Worm (Caenorhabditis elegans) whole organism, L2 larva: ENCODE results near the gene pqn-71.

Experiments
- C34F6.9 ChIP-seq: fragments of 150-350 bp; optimal IDR thresholded peaks from 2 replicates; lab custom pipeline; 2014; ENCODE audit warnings: missing biosample characterization, missing genetic modification characterization
- F13H6.1 ChIP-seq: sonication (generic microtip); optimal IDR thresholded peaks from 2 replicates; lab custom pipeline; 2016; ENCODE audit warnings: missing genetic modification characterization, missing compliant biosample characterization
- R02D3.7 ChIP-seq: fragments of 150-350 bp; optimal IDR thresholded peaks from 2 replicates; lab custom pipeline; 2014; ENCODE audit warnings: missing biosample characterization, missing genetic modification characterization
- Y55F3AM.14 ChIP-seq: fragments of 200-800 bp; sonication (Bioruptor generic); optimal IDR thresholded peaks from 2 replicates; lab custom pipeline; 2018; ENCODE audit warnings: mild to moderate bottlenecking, missing genetic modification characterization, missing compliant biosample characterization
- ZK546.5 ChIP-seq: sonication (generic microtip); optimal IDR thresholded peaks from 2 replicates; lab custom pipeline; 2017; ENCODE audit warnings: missing biosample characterization, missing genetic modification characterization
- alr-1 ChIP-seq: fragments of 150-350 bp; optimal IDR thresholded peaks from 2 replicates; lab custom pipeline; 2014; ENCODE audit warnings: missing biosample characterization, missing genetic modification characterization
- aly-2 ChIP-seq: fragments of 150-350 bp; optimal IDR thresholded peaks from 2 replicates; lab custom pipeline; 2014; ENCODE audit warnings: missing biosample characterization, missing genetic modification characterization
- ama-1 ChIP-seq: fragments of 150-350 bp; optimal IDR thresholded peaks from 2 replicates; lab custom pipeline; 2018; ENCODE audit warnings: inconsistent platforms
- blmp-1 ChIP-seq: sonication (generic microtip); optimal IDR thresholded peaks from 2 replicates; lab custom pipeline; 2017; ENCODE audit warnings: missing genetic modification characterization, mild to moderate bottlenecking, missing compliant biosample characterization, antibody characterized with exemption, moderate library complexity; ENCODE audit not compliant: insufficient read depth
- ceh-16 ChIP-seq: fragments of 150-350 bp; optimal IDR thresholded peaks from 2 replicates; lab custom pipeline; 2014; ENCODE audit warnings: missing biosample characterization, missing genetic modification characterization
- ceh-82 ChIP-seq: fragments of 150-350 bp; optimal IDR thresholded peaks from 2 replicates; lab custom pipeline; 2014; ENCODE audit warnings: missing biosample characterization, missing genetic modification characterization
- crh-2 ChIP-seq: sonication (generic microtip); optimal IDR thresholded peaks from 2 replicates; lab custom pipeline; 2017; ENCODE audit warnings: missing biosample characterization, missing genetic modification characterization
- dmd-4 ChIP-seq: sonication (generic microtip); optimal IDR thresholded peaks from 2 replicates; lab custom pipeline; 2017; ENCODE audit warnings: missing biosample characterization, missing genetic modification characterization
- egl-27 ChIP-seq: sonication (generic microtip); optimal IDR thresholded peaks from 3 replicates; lab custom pipeline; 2017; ENCODE audit warnings: missing biosample characterization, missing genetic modification reagents, missing genetic modification characterization
- elt-1 ChIP-seq: fragments of 150-350 bp; optimal IDR thresholded peaks from 2 replicates; lab custom pipeline; 2014; ENCODE audit warnings: missing biosample characterization, missing genetic modification characterization
- elt-3 ChIP-seq: sonication (generic microtip); optimal IDR thresholded peaks from 2 replicates; lab custom pipeline; 2017; ENCODE audit warnings: missing biosample characterization, missing genetic modification characterization
- fos-1 ChIP-seq: fragments of 150-350 bp; optimal IDR thresholded peaks from 2 replicates; lab custom pipeline; 2014; ENCODE audit warnings: missing biosample characterization, missing genetic modification characterization
- gmeb-1 ChIP-seq: fragments of 150-350 bp; optimal IDR thresholded peaks from 2 replicates; lab custom pipeline; 2014; ENCODE audit warnings: missing biosample characterization, missing genetic modification characterization
- lin-11 ChIP-seq: fragments of 150-350 bp; sonication (generic microtip); optimal IDR thresholded peaks from 2 replicates; lab custom pipeline; 2014; ENCODE audit warnings: missing biosample characterization, missing genetic modification characterization, inconsistent platforms, mixed read lengths
- lin-13 ChIP-seq: fragments of 150-350 bp; optimal IDR thresholded peaks from 2 replicates; lab custom pipeline; 2014; ENCODE audit warnings: missing biosample characterization, missing genetic modification reagents, missing genetic modification characterization
- lin-39 ChIP-seq: fragments of 150-350 bp; optimal IDR thresholded peaks from 2 replicates; lab custom pipeline; 2014; ENCODE audit warnings: missing biosample characterization, missing genetic modification reagents, missing genetic modification characterization
- lsy-2 ChIP-seq, 2 experiments: fragments of 150-350 bp in 1 of 2; sonication (generic microtip) in 1 of 2; optimal IDR thresholded peaks; 2 replicates each; lab custom pipeline; 2014 to 2017; ENCODE audit warnings: missing biosample characterization in 2 of 2, missing genetic modification characterization in 2 of 2
- mab-5 ChIP-seq: fragments of 150-350 bp; optimal IDR thresholded peaks from 2 replicates; lab custom pipeline; 2014; ENCODE audit warnings: missing biosample characterization, missing genetic modification characterization
- mbf-1 ChIP-seq: sonication (generic microtip); optimal IDR thresholded peaks from 2 replicates; lab custom pipeline; 2017; ENCODE audit warnings: missing biosample characterization, missing genetic modification characterization
- mdl-1 ChIP-seq, 2 experiments: fragments of 150-350 bp in 1 of 2; sonication (generic microtip) in 1 of 2; optimal IDR thresholded peaks; 2 replicates each; lab custom pipeline; 2017; ENCODE audit warnings: missing biosample characterization in 2 of 2, missing genetic modification characterization in 2 of 2
- nhr-10 ChIP-seq: sonication (generic microtip); optimal IDR thresholded peaks from 2 replicates; lab custom pipeline; 2017; ENCODE audit warnings: missing biosample characterization, missing genetic modification characterization
- nhr-11 ChIP-seq: fragments of 150-350 bp; optimal IDR thresholded peaks from 2 replicates; lab custom pipeline; 2014; ENCODE audit warnings: missing biosample characterization, missing genetic modification characterization
- nhr-12 ChIP-seq: fragments of 150-350 bp; optimal IDR thresholded peaks from 2 replicates; lab custom pipeline; 2014; ENCODE audit warnings: missing biosample characterization, missing genetic modification characterization
- nhr-129 ChIP-seq: fragments of 150-350 bp; optimal IDR thresholded peaks from 2 replicates; lab custom pipeline; 2014; ENCODE audit warnings: missing biosample characterization, missing genetic modification characterization
- nhr-21 ChIP-seq: fragments of 150-350 bp; optimal IDR thresholded peaks from 2 replicates; lab custom pipeline; 2014; ENCODE audit warnings: missing biosample characterization, missing genetic modification characterization
- nhr-23 ChIP-seq: fragments of 150-350 bp; optimal IDR thresholded peaks from 2 replicates; lab custom pipeline; 2014; ENCODE audit warnings: missing biosample characterization, missing genetic modification reagents, missing genetic modification characterization
- nhr-237 ChIP-seq: fragments of 150-350 bp; optimal IDR thresholded peaks from 2 replicates; lab custom pipeline; 2014; ENCODE audit warnings: missing biosample characterization, missing genetic modification characterization
- nhr-25 ChIP-seq: fragments of 150-350 bp; sonication (generic microtip); optimal IDR thresholded peaks from 3 replicates; lab custom pipeline; 2014; ENCODE audit warnings: missing biosample characterization, missing genetic modification characterization
- nhr-6 ChIP-seq: fragments of 150-350 bp; optimal IDR thresholded peaks from 2 replicates; lab custom pipeline; 2014; ENCODE audit warnings: missing biosample characterization, missing genetic modification characterization
- nhr-77 ChIP-seq: fragments of 150-350 bp; optimal IDR thresholded peaks from 2 replicates; lab custom pipeline; 2014; ENCODE audit warnings: missing biosample characterization, missing genetic modification characterization
- peb-1 ChIP-seq: fragments of 150-350 bp; optimal IDR thresholded peaks from 2 replicates; lab custom pipeline; 2014; ENCODE audit warnings: missing biosample characterization, missing genetic modification characterization
- sem-4 ChIP-seq: fragments of 150-350 bp; optimal IDR thresholded peaks from 2 replicates; lab custom pipeline; 2014; ENCODE audit warnings: missing biosample characterization, missing genetic modification reagents, missing genetic modification characterization
- skn-1 ChIP-seq: sonication (generic microtip); optimal IDR thresholded peaks from 2 replicates; lab custom pipeline; 2017; ENCODE audit warnings: missing biosample characterization, missing genetic modification characterization
- sma-3 ChIP-seq: sonication (generic microtip); optimal IDR thresholded peaks from 2 replicates; lab custom pipeline; 2016; ENCODE audit warnings: missing genetic modification reagents, missing genetic modification characterization, missing compliant biosample characterization
- sma-9 ChIP-seq, 2 experiments: fragments of 150-350 bp in 1 of 2; sonication (generic microtip) in 1 of 2; optimal IDR thresholded peaks; 2 replicates each; lab custom pipeline; 2014 to 2016; ENCODE audit warnings: missing genetic modification characterization in 2 of 2, mild to moderate bottlenecking in 1 of 2, missing biosample characterization in 1 of 2, missing compliant biosample characterization in 1 of 2, missing genetic modification reagents in 1 of 2, moderate library complexity in 1 of 2
- snpc-4 ChIP-seq: fragments of 150-350 bp; optimal IDR thresholded peaks from 2 replicates; lab custom pipeline; 2014; ENCODE audit warnings: missing biosample characterization, missing genetic modification characterization
- unc-39 ChIP-seq: fragments of 150-350 bp; optimal IDR thresholded peaks from 2 replicates; lab custom pipeline; 2014; ENCODE audit warnings: missing biosample characterization, missing genetic modification characterization
- unc-55 ChIP-seq: fragments of 150-350 bp; sonication (generic microtip); optimal IDR thresholded peaks from 3 replicates; lab custom pipeline; 2014; ENCODE audit warnings: missing biosample characterization, missing genetic modification reagents, missing genetic modification characterization
- unc-62 ChIP-seq: fragments of 150-350 bp; optimal IDR thresholded peaks from 2 replicates; lab custom pipeline; 2014; ENCODE audit warnings: missing biosample characterization, missing genetic modification reagents, missing genetic modification characterization
- zag-1 ChIP-seq: fragments of 150-350 bp; optimal IDR thresholded peaks from 2 replicates; lab custom pipeline; 2014; ENCODE audit warnings: missing biosample characterization, missing genetic modification characterization
- ztf-1 ChIP-seq: fragments of 200-800 bp; sonication (Bioruptor generic); conservative IDR thresholded peaks from 2 replicates; pipeline ENCODE4 v1.3.6; 2022; ENCODE audit warnings: missing genetic modification characterization, missing compliant biosample characterization
- ztf-11 ChIP-seq: sonication (generic microtip); optimal IDR thresholded peaks from 2 replicates; lab custom pipeline; 2017; ENCODE audit warnings: missing biosample characterization, missing genetic modification characterization
- ztf-4 ChIP-seq: fragments of 150-350 bp; optimal IDR thresholded peaks from 2 replicates; lab custom pipeline; 2014; ENCODE audit warnings: missing biosample characterization, missing genetic modification characterization

pqn-71 gene

ce11 chrV:15505068-15505467, 39.6 kb downstream of the pqn-71 start (continued):
- TF ChIP-seq nhr-23 (tag; lab: Kevin White, UChicago) (no peak), ZK546.5 (tag; lab: Kevin White, UChicago) (no peak), lin-39 (no peak), R02D3.7 (tag; lab: Kevin White, UChicago) (no peak), nhr-6 (tag; lab: Kevin White, UChicago) (no peak), ceh-16 (tag; lab: Kevin White, UChicago) (no peak), nhr-237 (tag; lab: Kevin White, UChicago) (no peak), lin-11 (peak; percentile 42), nhr-12 (tag; lab: Kevin White, UChicago) (no peak), ceh-82 (tag; lab: Kevin White, UChicago) (no peak), nhr-77 (no peak), crh-2 (tag; lab: Kevin White, UChicago) (peak; percentile 84), fos-1 (tag; lab: Kevin White, UChicago) (peak; percentile 54)

ce11 chrV:15511613-15512216, 46.2 kb downstream of the pqn-71 start, which contains the start of gene rpl-38:
Gene rpl-38 (plus strand): TSS chrV:15512166.
- TF ChIP-seq ceh-16 (tag; lab: Kevin White, UChicago) = peak; percentile 18
- peak; percentile 22 for TF ChIP-seq zag-1 (tag; lab: Kevin White, UChicago)
- TF ChIP-seq mab-5 = peak; percentile 45
- peak; percentile 83 for TF ChIP-seq C34F6.9 (tag; lab: Kevin White, UChicago)
- no peak for TF ChIP-seq elt-3 (tag; lab: Kevin White, UChicago)
- TF ChIP-seq nhr-25 = peak; percentile 82
- peak; percentile 95 for TF ChIP-seq unc-55 (GFP tag; lab: Kevin White, UChicago)
- no peak for TF ChIP-seq nhr-10 (tag; lab: Kevin White, UChicago)
- peak; percentile 86 for TF ChIP-seq crh-2 (tag; lab: Kevin White, UChicago)
- no peak for TF ChIP-seq ama-1 (lab: Kevin White, UChicago)
- TF ChIP-seq peb-1 (tag; lab: Kevin White, UChicago) = no peak
- TF ChIP-seq alr-1 (tag; lab: Kevin White, UChicago) = no peak
- TF ChIP-seq nhr-11 = no peak
- no peak for TF ChIP-seq mbf-1 (tag; lab: Kevin White, UChicago)
- no peak for TF ChIP-seq unc-62 (GFP tag; lab: Kevin White, UChicago)
- peak; percentile 85 for TF ChIP-seq gmeb-1 (tag; lab: Kevin White, UChicago)
- no peak for TF ChIP-seq mdl-1 (tag; optimal IDR thresholded peaks at IDR 0.05; lab: Kevin White, UChicago)
- TF ChIP-seq fos-1 (tag; lab: Kevin White, UChicago) = peak; percentile 48
- peak; percentile 72 for TF ChIP-seq nhr-21 (tag; lab: Kevin White, UChicago)
- no peak for TF ChIP-seq nhr-23 (tag; lab: Kevin White, UChicago)
- TF ChIP-seq unc-39 (tag; lab: Kevin White, UChicago) = no peak
- no peak for TF ChIP-seq sem-4 (tag; lab: Kevin White, UChicago)
- TF ChIP-seq lsy-2 (tag; optimal IDR thresholded peaks at IDR 0.05; lab: Kevin White, UChicago) = peak; percentile 98 to 99
- TF ChIP-seq ztf-1 (GFP tag; lab: Robert Waterston, UW) = no peak
- no peak for TF ChIP-seq ztf-11 (tag; lab: Kevin White, UChicago)
- TF ChIP-seq ztf-4 = no peak
- no peak for TF ChIP-seq nhr-12 (tag; lab: Kevin White, UChicago)
- TF ChIP-seq skn-1 = no peak
- TF ChIP-seq nhr-6 (tag; lab: Kevin White, UChicago) = peak; percentile 56
- peak; percentile 28 for TF ChIP-seq ceh-82 (tag; lab: Kevin White, UChicago)
- no peak for TF ChIP-seq Y55F3AM.14
- no peak for TF ChIP-seq dmd-4 (tag; lab: Kevin White, UChicago)
- TF ChIP-seq lin-11 = peak; percentile 69
- peak; percentile 65 for TF ChIP-seq sma-3 (GFP tag; lab: Kevin White, UChicago)
- no peak for TF ChIP-seq lin-13 (GFP tag; lab: Kevin White, UChicago)
- no peak for TF ChIP-seq elt-1 (tag; lab: Kevin White, UChicago)
- peak; percentile 43 for TF ChIP-seq egl-27 (tag; lab: Kevin White, UChicago)
- TF ChIP-seq ZK546.5 (tag; lab: Kevin White, UChicago) = peak; percentile 21
- peak; percentile 86 for TF ChIP-seq sma-9 (GFP tag; optimal IDR thresholded peaks at IDR 0.05; lab: Kevin White, UChicago)
- no peak for TF ChIP-seq sma-9 (tag; optimal IDR thresholded peaks at IDR 0.05; lab: Kevin White, UChicago)
- TF ChIP-seq nhr-237 (tag; lab: Kevin White, UChicago) = no peak
- TF ChIP-seq aly-2 = no peak
- TF ChIP-seq lin-39 = no peak
- peak; percentile 71 for TF ChIP-seq F13H6.1 (tag; lab: Kevin White, UChicago)
- TF ChIP-seq snpc-4 (tag; lab: Kevin White, UChicago) = peak; percentile 80
- TF ChIP-seq nhr-129 (tag; lab: Kevin White, UChicago) = peak; percentile 87
- peak; percentile 58 for TF ChIP-seq blmp-1 (tag; lab: Kevin White, UChicago)
- peak; percentile 43 for TF ChIP-seq nhr-77
- peak; percentile 45 for TF ChIP-seq R02D3.7 (tag; lab: Kevin White, UChicago)
